Worm (Caenorhabditis elegans) whole organism, dauer: ENCODE results near the gene Y70C5A.3.

Experiments used
- unc-62 ChIP-seq: sonication (generic microtip); optimal IDR thresholded peaks from 2 replicates; lab custom pipeline; 2017; ENCODE audit warnings: missing biosample characterization, missing genetic modification reagents, missing genetic modification characterization

Y70C5A.3 gene

DNA sequence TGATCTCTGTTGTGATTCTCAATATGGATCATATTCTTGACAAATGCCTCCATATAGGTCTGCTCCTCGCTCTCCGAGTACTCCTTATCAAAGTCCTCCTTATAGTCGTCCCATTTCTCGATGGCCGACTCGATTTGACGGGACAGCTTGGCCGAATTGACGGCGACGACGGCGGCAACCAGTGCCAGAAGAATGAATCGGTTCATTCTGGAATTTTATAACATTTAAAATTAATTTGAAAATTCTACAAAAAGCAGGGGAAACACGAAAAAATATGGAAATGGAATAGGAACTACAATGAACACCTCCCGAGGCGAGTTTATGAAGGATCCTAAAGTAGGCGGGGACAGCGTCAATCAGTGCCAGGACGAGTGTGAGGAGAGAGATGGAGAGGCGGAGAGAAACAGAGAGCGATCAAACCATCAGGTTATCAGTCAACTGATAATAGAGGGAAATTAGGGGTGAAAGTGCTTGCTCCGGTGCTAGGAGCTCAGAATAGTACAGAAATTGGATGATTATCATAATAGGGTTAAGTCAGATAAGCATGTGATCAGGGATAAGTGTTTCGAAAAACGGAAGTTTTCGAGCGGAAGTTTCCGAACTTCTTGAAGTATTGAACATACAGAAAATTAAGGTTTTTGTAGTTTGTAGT is 25.5 kb downstream of the Y70C5A.3 start, which contains the start of gene cpl-1:
Gene cpl-1 (minus strand): TSS at position 207 of the 652 bp plus-strand sequence.
- TF ChIP-seq unc-62 (GFP tag; lab: Kevin White, UChicago) = no peak

DNA sequence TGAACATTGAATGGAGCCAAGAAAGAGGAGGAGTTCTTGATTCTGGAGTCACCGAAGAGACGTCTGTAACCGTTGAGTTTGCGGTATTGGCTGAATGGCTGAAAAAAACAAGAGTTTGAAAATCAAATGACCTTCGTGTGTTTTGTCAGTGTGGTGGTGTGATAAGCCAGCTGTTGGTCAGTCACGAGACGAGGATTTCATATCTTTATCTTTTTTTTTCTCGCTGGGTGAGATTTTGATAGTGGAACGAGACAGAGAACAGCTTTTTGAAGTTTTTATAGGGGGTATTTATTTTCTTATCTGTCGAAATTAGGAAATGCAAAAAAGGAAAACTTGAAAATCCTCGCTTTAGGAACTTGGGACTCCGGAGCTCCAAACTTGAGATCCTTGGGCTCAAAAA is 26.2 kb downstream of the Y70C5A.3 start:
- TF ChIP-seq unc-62 (GFP tag; lab: Kevin White, UChicago) = no peak

DNA sequence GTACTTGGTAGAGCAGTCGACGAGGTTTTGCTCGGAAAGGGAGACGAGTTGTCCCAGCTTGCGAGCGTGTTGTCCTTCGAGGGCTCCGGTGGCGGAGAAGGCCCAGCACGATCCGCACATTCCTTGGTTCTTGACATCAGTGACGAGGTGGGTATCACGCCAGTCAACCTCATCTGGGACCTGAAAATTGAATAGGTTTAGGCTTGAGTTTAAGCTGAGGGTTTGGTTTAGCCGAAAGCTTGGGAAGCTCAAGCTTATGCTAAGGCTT is 27.0 kb downstream of the Y70C5A.3 start:
- no peak for TF ChIP-seq unc-62 (GFP tag; lab: Kevin White, UChicago)

DNA sequence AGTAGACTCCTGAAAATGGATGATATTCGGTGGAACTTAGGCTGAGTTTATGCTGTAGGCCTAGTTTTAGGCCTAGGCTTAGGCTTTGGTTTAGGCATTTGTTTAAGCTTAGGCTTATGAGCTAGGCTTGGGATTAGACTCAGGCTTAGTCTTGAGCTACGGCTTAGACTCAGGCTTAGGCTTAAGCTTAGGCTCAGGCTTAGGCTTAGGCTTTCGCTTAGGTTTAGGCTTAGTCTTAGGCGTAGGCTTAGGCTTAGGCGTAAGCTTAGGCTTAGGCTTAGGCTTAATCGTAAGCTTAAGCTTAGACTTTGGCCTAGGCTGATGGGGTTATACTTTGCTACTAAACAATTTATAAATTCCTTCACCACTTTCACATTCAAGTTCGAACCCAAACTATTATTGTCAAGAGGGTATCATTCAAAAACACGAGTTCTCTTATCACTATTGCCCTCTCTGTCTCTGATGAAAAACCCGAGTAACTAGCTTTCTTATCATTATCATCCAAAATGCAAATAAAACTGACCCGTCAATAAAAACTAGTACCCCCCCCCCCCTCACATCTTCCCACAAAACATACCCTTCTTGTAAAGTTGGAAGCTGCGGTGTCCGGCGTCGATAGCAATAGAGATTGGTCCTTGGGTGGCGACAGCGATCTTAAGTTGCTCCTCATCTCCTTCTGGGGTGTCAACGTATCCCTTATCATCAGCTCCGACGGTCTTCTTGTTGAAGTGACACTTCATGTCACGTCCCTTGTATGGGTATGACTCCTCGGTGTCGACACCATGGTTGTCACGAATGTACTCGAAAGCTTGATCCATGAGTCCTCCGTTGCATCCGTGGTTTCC is 27.6 kb downstream of the Y70C5A.3 start:
- no peak for TF ChIP-seq unc-62 (GFP tag; lab: Kevin White, UChicago)

DNA sequence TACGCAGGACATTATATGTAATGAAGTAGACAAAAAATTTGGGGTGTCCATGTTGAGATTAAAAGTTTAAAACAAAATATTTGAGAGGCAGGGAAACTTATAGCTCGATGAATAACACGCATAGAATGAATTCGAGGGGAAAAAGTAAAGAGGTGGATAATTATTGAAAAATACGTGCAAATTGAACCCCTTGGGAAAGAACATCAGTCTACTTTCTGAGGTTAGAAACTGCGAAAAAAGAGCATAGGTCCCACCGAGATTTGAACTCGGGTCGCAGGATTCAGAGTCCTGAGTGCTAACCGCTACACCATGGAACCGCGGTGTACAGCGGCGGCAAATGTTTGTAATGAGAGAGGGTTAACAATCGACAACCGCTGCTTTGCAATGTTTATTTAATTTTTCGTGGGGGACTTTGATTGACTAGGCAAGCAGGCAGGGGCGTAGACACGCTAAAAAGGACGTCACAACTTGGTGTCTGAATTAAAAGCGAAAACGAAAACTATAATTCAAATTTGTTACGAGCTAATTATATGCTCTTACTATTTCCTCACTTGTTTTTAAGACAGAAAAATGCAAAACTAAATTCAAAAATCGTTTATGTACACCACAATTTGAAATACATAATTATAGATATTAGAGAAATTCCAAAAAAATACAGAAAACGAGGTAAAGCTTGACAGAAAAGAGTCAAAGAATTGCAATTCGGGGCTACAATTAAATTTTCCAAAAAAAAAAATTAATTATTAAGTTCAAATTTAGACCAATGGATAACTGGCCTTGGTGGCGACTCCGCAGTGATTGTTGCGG is 28.5 kb downstream of the Y70C5A.3 start, which contains the start of gene srh-269:
Gene srh-269 (minus strand): TSS at position 51 of the 807 bp plus-strand sequence.
- no peak for TF ChIP-seq unc-62 (GFP tag; lab: Kevin White, UChicago)

DNA sequence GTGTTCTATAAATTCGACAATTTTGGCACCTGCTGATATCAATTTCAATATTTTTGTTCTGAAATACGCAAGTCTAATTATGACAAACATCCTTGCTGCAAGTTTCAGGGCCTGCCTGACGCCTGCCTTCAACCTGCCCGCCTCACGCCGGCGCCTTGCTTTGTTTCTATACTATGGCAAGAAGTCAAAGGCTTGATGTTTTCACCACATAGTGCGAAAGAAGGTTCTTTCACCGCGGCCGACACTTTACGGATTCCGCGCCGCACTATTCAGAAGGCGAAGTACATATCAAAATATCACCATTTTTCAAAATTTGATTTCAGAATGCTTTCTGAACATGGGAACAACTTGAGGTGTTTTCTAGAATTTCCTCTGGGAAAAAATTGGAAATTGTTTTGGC is 31.2 kb downstream of the Y70C5A.3 start:
- no peak for TF ChIP-seq unc-62 (GFP tag; lab: Kevin White, UChicago)

DNA sequence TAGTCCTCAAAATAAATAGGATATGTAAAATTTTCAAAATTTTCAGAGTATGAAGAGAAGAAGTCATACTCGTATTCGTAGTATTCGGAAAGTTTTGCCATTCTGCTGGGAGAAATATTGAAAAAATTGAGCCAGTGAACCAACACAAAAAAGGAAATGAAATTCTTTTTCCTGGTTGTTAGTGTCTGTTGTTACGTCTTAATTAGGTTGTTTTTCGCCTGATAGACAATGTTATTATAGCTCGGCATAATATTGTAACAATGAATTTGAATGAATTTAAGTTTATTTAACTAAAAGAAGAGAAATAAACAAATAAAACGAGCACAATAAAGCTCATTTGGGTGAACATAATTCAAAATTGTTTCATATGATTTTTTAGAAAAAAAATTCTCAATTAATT is 32.3 kb downstream of the Y70C5A.3 start, which contains the start of gene srw-73:
Gene srw-73 (minus strand): TSS at position 101 of the 400 bp plus-strand sequence.
- TF ChIP-seq unc-62 (GFP tag; lab: Kevin White, UChicago) = no peak

DNA sequence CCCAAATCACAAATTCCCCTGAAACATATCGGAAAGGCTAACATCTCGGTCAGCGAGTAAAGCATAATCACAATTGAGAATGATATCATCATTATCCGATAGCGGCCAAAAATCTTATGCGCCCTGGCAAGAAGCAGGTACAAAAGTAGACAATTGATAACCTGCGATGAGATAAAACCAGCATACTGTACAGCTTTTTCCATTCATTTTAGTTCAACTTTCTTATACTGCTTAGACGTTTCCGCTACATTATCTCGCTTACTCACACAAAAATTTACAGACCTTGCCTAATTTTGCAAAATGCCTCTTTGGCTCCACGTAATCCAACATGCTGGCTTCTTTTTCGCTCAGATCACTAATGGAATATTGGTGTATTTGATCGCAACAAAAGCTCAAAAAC is 37.8 kb downstream of the Y70C5A.3 start, which contains the start of gene str-150:
Gene str-150 (plus strand): TSS at position 301 of the 400 bp plus-strand sequence.
- no peak for TF ChIP-seq unc-62 (GFP tag; lab: Kevin White, UChicago)

DNA sequence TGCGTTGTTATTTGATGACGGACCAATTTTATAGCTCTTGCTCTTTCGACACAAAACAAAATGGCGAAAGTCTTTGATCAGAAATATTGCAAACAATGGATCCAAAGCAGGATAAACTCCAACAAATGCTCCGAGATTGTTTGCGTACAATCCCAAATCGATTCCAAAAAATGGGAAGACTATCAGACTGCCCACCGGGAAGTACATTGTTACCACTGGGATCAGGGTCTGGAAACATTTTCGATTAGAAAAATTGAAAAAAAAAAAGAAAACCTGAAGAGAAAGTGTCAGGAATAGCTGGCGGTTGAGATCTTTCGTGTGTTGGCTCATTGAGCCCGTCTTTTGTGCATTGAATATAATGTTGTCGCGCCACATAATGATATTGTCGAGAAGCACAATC is 39.7 kb downstream of the Y70C5A.3 start:
- TF ChIP-seq unc-62 (GFP tag; lab: Kevin White, UChicago) = no peak

DNA sequence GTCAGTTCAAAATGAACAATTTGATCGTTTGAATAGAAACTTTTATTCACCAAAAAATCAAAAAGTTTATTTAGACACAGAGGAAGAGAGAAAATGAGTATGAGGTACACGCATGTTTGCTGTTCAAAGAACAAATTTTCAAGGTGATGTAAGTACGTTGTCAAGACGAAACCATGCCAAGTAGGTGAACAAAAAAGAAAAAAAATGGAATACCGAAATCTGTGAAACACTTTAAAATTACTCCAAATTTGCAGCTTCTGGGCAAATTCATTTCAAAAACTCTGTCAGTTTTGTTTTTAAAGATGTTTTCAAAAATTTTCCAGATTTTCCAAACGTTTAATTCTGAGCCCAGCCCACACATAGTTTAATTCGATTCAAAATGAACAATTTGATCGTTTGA is 40.3 kb downstream of the Y70C5A.3 start, which contains the start of gene nhr-271:
Gene nhr-271 (minus strand): TSS at position 101 of the 400 bp plus-strand sequence.
- no peak for TF ChIP-seq unc-62 (GFP tag; lab: Kevin White, UChicago)

DNA sequence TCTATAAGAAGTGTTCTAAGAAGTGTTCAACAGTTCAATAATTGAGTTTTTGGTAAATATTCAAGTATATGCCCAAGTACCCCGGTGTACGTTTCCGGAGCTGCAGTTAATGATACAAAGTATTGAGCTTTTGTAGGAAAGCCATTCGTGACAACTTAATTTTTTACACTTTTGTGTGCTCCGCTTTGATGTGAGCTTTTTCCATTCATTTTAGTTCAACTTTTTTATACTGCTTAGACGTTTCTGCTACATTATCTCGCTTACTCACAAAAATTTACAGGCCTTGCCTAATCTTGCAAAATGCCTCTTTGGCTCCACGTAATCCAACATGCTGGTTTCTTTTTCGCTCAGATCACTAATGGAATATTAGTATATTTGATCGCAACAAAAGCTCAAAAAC is 44.8 kb downstream of the Y70C5A.3 start, which contains the start of gene str-151:
Gene str-151 (plus strand): TSS at position 301 of the 400 bp plus-strand sequence.
- TF ChIP-seq unc-62 (GFP tag; lab: Kevin White, UChicago) = no peak

DNA sequence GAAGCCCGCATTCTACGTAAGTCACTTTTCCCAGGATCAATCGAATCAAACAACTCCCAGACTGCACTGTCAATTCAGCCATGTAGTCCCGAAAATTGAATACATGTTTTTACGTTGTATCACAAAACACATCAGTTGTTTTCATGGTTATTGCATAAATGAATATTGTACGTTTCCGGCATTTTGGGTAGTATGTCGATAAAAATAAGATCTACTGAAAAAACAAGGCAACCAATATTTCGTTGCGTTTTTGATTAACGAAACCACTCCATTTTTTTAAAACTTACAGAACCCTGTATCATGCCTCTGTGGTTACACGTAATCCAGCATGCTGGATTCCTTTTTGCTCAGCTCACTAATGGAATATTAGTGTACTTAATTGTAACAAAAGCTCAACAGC is 47.6 kb downstream of the Y70C5A.3 start, which contains the start of gene str-149:
Gene str-149 (plus strand): TSS at position 301 of the 400 bp plus-strand sequence.
- no peak for TF ChIP-seq unc-62 (GFP tag; lab: Kevin White, UChicago)

DNA sequence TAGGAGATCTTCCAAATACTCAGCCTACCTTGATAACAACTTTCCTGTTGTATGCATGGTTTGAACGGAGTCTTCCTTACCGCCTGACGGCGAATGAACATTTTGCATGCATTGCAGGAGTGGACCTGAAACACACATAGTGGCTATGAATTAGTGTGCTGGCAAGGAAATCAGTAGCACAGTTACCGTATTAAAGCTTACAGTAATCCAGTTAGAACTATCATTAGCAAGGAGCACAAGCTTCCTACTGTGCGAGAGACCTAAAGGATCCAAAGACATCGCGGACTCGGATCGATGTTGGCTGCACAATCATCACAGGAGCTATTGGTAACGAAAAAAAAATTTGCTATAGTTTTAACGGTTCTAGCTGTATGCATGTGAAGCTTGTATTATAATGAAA is 50.0 kb downstream of the Y70C5A.3 start, which contains the start of gene nhr-233:
Gene nhr-233 (minus strand): TSS at position 101 of the 400 bp plus-strand sequence.
- no peak for TF ChIP-seq unc-62 (GFP tag; lab: Kevin White, UChicago)
